Worm (Caenorhabditis elegans): ENCODE measurements around the gene mans-3.

- TF ChIP-seq isw-1 (GFP tag; IDR thresholded peaks at IDR 0.05) = no peak
- TF ChIP-seq dpl-1 (GFP tag; optimal IDR thresholded peaks at IDR 0.05) = no peak
- TF ChIP-seq skn-1 (tag; optimal IDR thresholded peaks at IDR 0.05) = no peak
- TF ChIP-seq lsy-2 (tag; optimal IDR thresholded peaks at IDR 0.05) = no peak
Measured at ce11 chrX:5159645-5160044, 5.5 kb upstream of the mans-3 start, which contains the start of gene C31H2.4.

All from whole organism, L1 larva.